Worm (Caenorhabditis elegans) whole organism, late embryonic: Measurements from ENCODE around the gene fbxa-69.
"Not testable (repeated sequence)": the region's sequence is repeated elsewhere in the genome, so short reads cannot be mapped to it uniquely, and the experiment has no call there.

Source experiments
- C38D4.7 ChIP-seq: fragments of 200-800 bp; sonication (Bioruptor generic); optimal IDR thresholded peaks from 2 replicates; lab custom pipeline; 2018; ENCODE audit warnings: mild to moderate bottlenecking, missing genetic modification characterization, moderate library complexity, missing compliant biosample characterization
- K02D7.2 ChIP-seq: sonication (generic microtip); optimal IDR thresholded peaks from 2 replicates; lab custom pipeline; 2017; ENCODE audit warnings: mild to moderate bottlenecking, missing genetic modification characterization, missing compliant biosample characterization
- K09A11.1 ChIP-seq: sonication (generic microtip); optimal IDR thresholded peaks from 2 replicates; lab custom pipeline; 2017; ENCODE audit warnings: antibody characterized with exemption, mild to moderate bottlenecking, missing genetic modification characterization, missing compliant biosample characterization; ENCODE audit not compliant: insufficient read depth
- T23F11.4 ChIP-seq: fragments of 200-800 bp; sonication (Bioruptor generic); optimal IDR thresholded peaks from 2 replicates; lab custom pipeline; 2018; ENCODE audit warnings: mild to moderate bottlenecking, missing genetic modification characterization, missing compliant biosample characterization
- Y22D7AL.16 ChIP-seq: sonication (generic microtip); optimal IDR thresholded peaks from 2 replicates; lab custom pipeline; 2016; ENCODE audit warnings: missing genetic modification characterization, missing compliant biosample characterization
- ahr-1 ChIP-seq: sonication (generic microtip); optimal IDR thresholded peaks from 2 replicates; lab custom pipeline; 2016; ENCODE audit warnings: missing genetic modification characterization, missing compliant biosample characterization
- ama-1 ChIP-seq: fragments of 150-350 bp; optimal IDR thresholded peaks from 2 replicates; lab custom pipeline; 2014
- ceh-14 ChIP-seq: sonication (generic microtip); optimal IDR thresholded peaks from 2 replicates; lab custom pipeline; 2016; ENCODE audit warnings: missing genotype, missing genetic modification characterization, missing compliant biosample characterization
- ceh-24 ChIP-seq: sonication (generic microtip); optimal IDR thresholded peaks from 2 replicates; lab custom pipeline; 2016; ENCODE audit warnings: mild to moderate bottlenecking, missing genetic modification characterization, missing compliant biosample characterization
- ceh-30 ChIP-seq: fragments of 150-350 bp; optimal IDR thresholded peaks from 2 replicates; lab custom pipeline; 2014; ENCODE audit warnings: missing biosample characterization, missing genetic modification characterization
- che-1 ChIP-seq: sonication (generic microtip); optimal IDR thresholded peaks from 2 replicates; lab custom pipeline; 2016; ENCODE audit warnings: mild to moderate bottlenecking, missing genetic modification characterization, missing compliant biosample characterization
- elt-4 ChIP-seq: sonication (generic microtip); optimal IDR thresholded peaks from 2 replicates; lab custom pipeline; 2016; ENCODE audit warnings: missing genetic modification characterization, missing compliant biosample characterization
- eyg-1 ChIP-seq: sonication (generic microtip); optimal IDR thresholded peaks from 2 replicates; lab custom pipeline; 2016; ENCODE audit warnings: missing genotype, missing genetic modification characterization, missing compliant biosample characterization
- fkh-10 ChIP-seq: fragments of 150-350 bp; optimal IDR thresholded peaks from 2 replicates; lab custom pipeline; 2014; ENCODE audit warnings: missing biosample characterization, missing genetic modification reagents, missing genetic modification characterization
- fkh-6 ChIP-seq: sonication (generic microtip); optimal IDR thresholded peaks from 2 replicates; lab custom pipeline; 2016; ENCODE audit warnings: missing genetic modification characterization, missing compliant biosample characterization
- hlh-6 ChIP-seq: sonication (generic microtip); optimal IDR thresholded peaks from 2 replicates; lab custom pipeline; 2016; ENCODE audit warnings: missing genotype, missing genetic modification characterization, missing compliant biosample characterization
- lim-6 ChIP-seq: sonication (generic microtip); optimal IDR thresholded peaks from 2 replicates; lab custom pipeline; 2016; ENCODE audit warnings: missing genetic modification characterization, missing compliant biosample characterization
- mec-3 ChIP-seq: sonication (generic microtip); optimal IDR thresholded peaks from 2 replicates; lab custom pipeline; 2016; ENCODE audit warnings: borderline replicate concordance, missing genetic modification characterization, missing compliant biosample characterization
- npax-4 ChIP-seq: sonication (generic microtip); optimal IDR thresholded peaks from 2 replicates; lab custom pipeline; 2016; ENCODE audit warnings: missing genetic modification characterization, missing compliant biosample characterization
- pag-3 ChIP-seq: sonication (generic microtip); optimal IDR thresholded peaks from 2 replicates; lab custom pipeline; 2016; ENCODE audit warnings: missing compliant biosample characterization, missing genetic modification characterization, borderline replicate concordance
- pax-1 ChIP-seq: fragments of 150-350 bp; optimal IDR thresholded peaks from 2 replicates; lab custom pipeline; 2014; ENCODE audit warnings: missing biosample characterization, missing genetic modification characterization
- pha-2 ChIP-seq: sonication (generic microtip); optimal IDR thresholded peaks from 2 replicates; lab custom pipeline; 2017; ENCODE audit warnings: mild to moderate bottlenecking, missing genetic modification characterization, missing compliant biosample characterization
- pros-1 ChIP-seq: fragments of 150-350 bp; optimal IDR thresholded peaks from 2 replicates; lab custom pipeline; 2014; ENCODE audit warnings: missing biosample characterization, missing genetic modification reagents, missing genetic modification characterization
- sdc-2 ChIP-seq: sonication (generic microtip); optimal IDR thresholded peaks from 2 replicates; lab custom pipeline; 2016; ENCODE audit warnings: missing genotype, missing genetic modification characterization, missing compliant biosample characterization
- sox-2 ChIP-seq: fragments of 200-800 bp; sonication (Bioruptor generic); IDR thresholded peaks from 2 replicates; pipeline ENCODE4 v1.3.6; 2022; ENCODE audit warnings: missing genetic modification reagents, missing genetic modification characterization, missing compliant biosample characterization
- sox-4 ChIP-seq: sonication (generic microtip); optimal IDR thresholded peaks from 2 replicates; lab custom pipeline; 2017; ENCODE audit warnings: mild to moderate bottlenecking, missing genetic modification characterization, inconsistent platforms, missing compliant biosample characterization
- tbx-2 ChIP-seq: sonication (generic microtip); optimal IDR thresholded peaks from 2 replicates; lab custom pipeline; 2016; ENCODE audit warnings: missing genetic modification characterization, missing compliant biosample characterization
- tbx-7 ChIP-seq: sonication (generic microtip); optimal IDR thresholded peaks from 2 replicates; lab custom pipeline; 2016; ENCODE audit warnings: missing genotype, missing genetic modification characterization, missing compliant biosample characterization
- unc-3 ChIP-seq, 2 experiments: fragments of 200-800 bp in 1 of 2; sonication (Bioruptor generic) in 1 of 2; sonication (generic microtip) in 1 of 2; conservative IDR thresholded peaks in 1 of 2; optimal IDR thresholded peaks in 1 of 2; 2 replicates each; pipeline versions ENCODE4 v1.3.6 to Lab custom; 2016 to 2022; ENCODE audit warnings: missing compliant biosample characterization in 2 of 2, missing genetic modification characterization in 2 of 2, missing genetic modification reagents in 1 of 2

fbxa-69 gene

DNA sequence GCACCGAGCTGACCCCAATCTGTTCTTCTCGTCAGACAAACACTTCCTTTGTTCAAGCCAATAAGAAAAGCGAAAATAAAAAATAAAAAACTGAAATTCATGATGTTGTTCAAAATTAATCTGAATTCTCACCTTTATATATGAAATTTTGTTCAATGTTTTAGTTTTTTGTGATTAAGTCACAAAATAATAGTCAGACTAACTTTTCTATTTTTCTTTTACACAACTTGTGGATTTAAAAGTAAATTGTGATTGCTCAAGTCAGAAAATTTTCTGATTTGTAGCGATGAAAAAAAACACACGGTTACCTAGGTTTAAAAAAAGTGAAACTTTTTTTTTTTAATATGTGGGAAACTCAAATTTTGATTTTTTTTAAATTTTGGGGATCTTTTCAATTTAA, 2.0 kb upstream of the fbxa-69 start, which contains the start of gene abf-3:
abf-3 (minus strand) TSS at position 101 of the 400 bp plus-strand sequence.
- TF ChIP-seq fkh-6 (tag; lab: Kevin White, UChicago) (no peak), ahr-1 (tag; lab: Kevin White, UChicago) (no peak), pax-1 (no peak), unc-3 (GFP tag; conservative IDR thresholded peaks at IDR 0.05; lab: Robert Waterston, UW) (no peak), unc-3 (tag; optimal IDR thresholded peaks at IDR 0.05; lab: Kevin White, UChicago) (no peak), tbx-7 (tag; lab: Kevin White, UChicago) (no peak), eyg-1 (tag; lab: Kevin White, UChicago) (no peak), pha-2 (tag; lab: Kevin White, UChicago) (no peak), T23F11.4 (GFP tag; lab: Kevin White, UChicago) (no peak), fkh-10 (GFP tag; lab: Kevin White, UChicago) (no peak), Y22D7AL.16 (tag; lab: Kevin White, UChicago) (no peak), elt-4 (tag; lab: Kevin White, UChicago) (no peak), C38D4.7 (GFP tag; lab: Kevin White, UChicago) (no peak)

- TF ChIP-seq pag-3, ceh-30, sox-4 (tag; lab: Kevin White, UChicago): not testable (repeated sequence)
These were observed 3.8 kb downstream of the fbxa-69 start, which contains the start of gene nhr-282 for ce11 chrV:15811982-15812381. Gene nhr-282 (plus strand): TSS chrV:15812282.

DNA sequence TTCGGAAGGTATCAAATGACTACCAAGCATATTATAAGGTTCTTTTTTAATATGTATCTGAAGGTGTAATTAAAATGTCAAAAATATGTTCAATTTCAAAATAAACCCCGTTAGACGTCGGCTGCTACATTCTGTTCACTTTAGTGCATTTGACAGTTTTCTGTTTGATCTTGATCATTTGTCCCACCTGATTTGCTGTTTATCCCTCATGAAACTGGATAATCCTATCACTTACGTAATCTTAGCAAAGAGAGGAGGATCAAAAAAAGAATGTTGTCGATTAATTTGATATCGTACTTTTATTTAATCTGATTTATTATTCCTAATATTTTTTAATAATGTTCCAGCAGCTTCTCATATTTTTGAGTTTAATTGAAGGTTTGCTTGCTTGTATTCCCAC, 5.3 kb downstream of the fbxa-69 start, which contains the start of gene F54B8.1:
F54B8.1 (plus strand) TSS at position 301 of the 400 bp plus-strand sequence.
- TF ChIP-seq K02D7.2 (tag; lab: Kevin White, UChicago) (no peak), Y22D7AL.16 (tag; lab: Kevin White, UChicago) (no peak), K09A11.1 (tag; lab: Kevin White, UChicago) (no peak), fkh-6 (tag; lab: Kevin White, UChicago) (no peak), pros-1 (tag; lab: Kevin White, UChicago) (no peak), che-1 (no peak), T23F11.4 (GFP tag; lab: Kevin White, UChicago) (no peak), npax-4 (tag; lab: Kevin White, UChicago) (no peak), ceh-14 (tag; lab: Kevin White, UChicago) (no peak), tbx-2 (no peak)

DNA sequence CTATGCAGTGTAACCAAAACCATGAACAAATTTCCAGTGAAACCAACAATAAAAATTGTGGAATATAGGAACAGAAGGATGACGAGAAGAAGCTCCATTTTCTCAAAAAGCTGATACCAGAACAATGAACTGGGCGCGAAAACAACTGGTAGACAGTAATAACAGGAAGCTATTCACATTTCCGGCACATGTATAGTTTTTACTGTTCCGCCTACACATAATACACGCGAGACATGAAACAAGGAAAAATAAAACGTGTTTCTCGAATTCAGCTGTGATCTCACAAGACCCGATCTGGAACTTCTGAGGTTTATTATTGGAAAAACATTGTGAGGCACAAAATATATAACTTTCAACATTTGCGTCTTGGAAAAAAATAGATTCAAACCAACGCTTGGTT, 6.2 kb downstream of the fbxa-69 start, which contains the start of gene srsx-36:
srsx-36 (minus strand) TSS at position 101 of the 400 bp plus-strand sequence.
- no peak for TF ChIP-seq pax-1
- TF ChIP-seq hlh-6 (tag; lab: Kevin White, UChicago) = no peak
- no peak for TF ChIP-seq ama-1 (lab: Kevin White, UChicago)
- no peak for TF ChIP-seq sdc-2 (tag; lab: Kevin White, UChicago)
- no peak for TF ChIP-seq lim-6
- TF ChIP-seq ceh-24 (tag; lab: Kevin White, UChicago) = no peak
- TF ChIP-seq, all 69 proteins: peak for 0

- TF ChIP-seq sox-2 (GFP tag; lab: Robert Waterston, UW); fkh-6 (tag; lab: Kevin White, UChicago); tbx-2: not testable (repeated sequence)
These were observed 8.4 kb downstream of the fbxa-69 start, which contains the start of gene srsx-38 for ce11 chrV:15807420-15807819. Gene srsx-38 (minus strand): TSS chrV:15807520.

- TF ChIP-seq ceh-14 (tag; lab: Kevin White, UChicago); mec-3; sox-4 (tag; lab: Kevin White, UChicago): not testable (repeated sequence)
These were observed 12.0 kb downstream of the fbxa-69 start, which contains the start of gene T26E4.18 for ce11 chrV:15803748-15804147. Gene T26E4.18 (minus strand): TSS chrV:15803848.
